Fruit fly (Drosophila melanogaster) whole organism, wandering third instar larva: ENCODE measurements around the gene Sgt.

ENCODE experiments used
- Abd-B ChIP-seq: fragments of >200 bp; optimal IDR thresholded peaks from 2 replicates; lab custom pipeline; 2017; ENCODE audit warnings: missing biosample characterization, missing genetic modification characterization
- CG32264 ChIP-seq: fragments of 200-800 bp; sonication (Bioruptor generic); optimal IDR thresholded peaks from 2 replicates; lab custom pipeline; 2016; ENCODE audit warnings: missing biosample characterization, missing genetic modification characterization
- CG9705 ChIP-seq: fragments of 200-800 bp; sonication (Bioruptor generic); optimal IDR thresholded peaks from 2 replicates; lab custom pipeline; 2018; ENCODE audit warnings: missing biosample characterization, mild to moderate bottlenecking, missing genetic modification characterization
- CrebA ChIP-seq: fragments of 200-800 bp; sonication (Bioruptor generic); optimal IDR thresholded peaks from 2 replicates; lab custom pipeline; 2016; ENCODE audit warnings: missing biosample characterization, mild to moderate bottlenecking, missing genetic modification characterization, borderline replicate concordance
- Dfd ChIP-seq: fragments of >200 bp; optimal IDR thresholded peaks from 2 replicates; lab custom pipeline; 2017; ENCODE audit warnings: missing biosample characterization, missing genetic modification characterization
- Dif ChIP-seq: fragments of 200-275, 200-300 bp; sonication (Bioruptor generic); optimal IDR thresholded peaks from 2 replicates; lab custom pipeline; 2018; ENCODE audit warnings: missing biosample characterization, missing genetic modification characterization; ENCODE audit not compliant: partially characterized antibody
- GATAd ChIP-seq: sonication (Bioruptor generic); optimal IDR thresholded peaks from 2 replicates; lab custom pipeline; 2016; ENCODE audit warnings: missing biosample characterization, missing genetic modification characterization
- HLH106 ChIP-seq: fragments of 200-800 bp; optimal IDR thresholded peaks from 3 replicates; lab custom pipeline; 2019; ENCODE audit warnings: missing biosample characterization, mild to moderate bottlenecking, missing genetic modification characterization, moderate library complexity
- Hnf4 ChIP-seq: fragments of 200-800 bp; sonication (Bioruptor generic); optimal IDR thresholded peaks from 2 replicates; lab custom pipeline; 2016; ENCODE audit warnings: missing biosample characterization, mild to moderate bottlenecking, missing genetic modification characterization
- Hr83 ChIP-seq: fragments of 200-300 bp; sonication (Bioruptor generic); optimal IDR thresholded peaks from 2 replicates; lab custom pipeline; 2016; ENCODE audit warnings: missing biosample characterization, mild to moderate bottlenecking, missing genetic modification characterization, moderate library complexity; ENCODE audit not compliant: poor library complexity, severe bottlenecking
- Jra ChIP-seq: sonication (Bioruptor generic); optimal IDR thresholded peaks from 2 replicates; lab custom pipeline; 2016; ENCODE audit warnings: missing biosample characterization, missing genetic modification characterization
- Mio ChIP-seq: sonication (Bioruptor generic); optimal IDR thresholded peaks from 2 replicates; lab custom pipeline; 2016; ENCODE audit warnings: missing biosample characterization, missing genetic modification characterization
- Myc ChIP-seq: fragments of >200 bp; optimal IDR thresholded peaks from 2 replicates; lab custom pipeline; 2017
- N ChIP-seq: fragments of >200 bp; optimal IDR thresholded peaks from 2 replicates; lab custom pipeline; 2018; ENCODE audit warnings: missing biosample characterization, missing external identifiers, missing genetic modification characterization
- OdsH ChIP-seq: fragments of 200-800 bp; sonication (Bioruptor generic); optimal IDR thresholded peaks from 2 replicates; lab custom pipeline; 2016; ENCODE audit warnings: missing biosample characterization, mild to moderate bottlenecking, missing genetic modification characterization
- Rel ChIP-seq, 2 experiments: fragments of 200-800 bp; sonication (Bioruptor generic) in 1 of 2; optimal IDR thresholded peaks; 2 replicates in 1 of 2; 3 replicates in 1 of 2; lab custom pipeline; 2016 to 2019; ENCODE audit warnings: mild to moderate bottlenecking in 2 of 2, missing biosample characterization in 2 of 2, missing genetic modification characterization in 2 of 2, moderate library complexity in 1 of 2
- Sp1 ChIP-seq: fragments of 200-800 bp; sonication (Bioruptor generic); optimal IDR thresholded peaks from 3 replicates; lab custom pipeline; 2019; ENCODE audit warnings: missing biosample characterization, mild to moderate bottlenecking, missing genetic modification characterization, moderate library complexity
- Vsx2 ChIP-seq: fragments of 200-300, 225-300 bp; sonication (Bioruptor generic); optimal IDR thresholded peaks from 2 replicates; lab custom pipeline; 2018; ENCODE audit warnings: missing biosample characterization, missing genetic modification characterization; ENCODE audit not compliant: partially characterized antibody
- br ChIP-seq: fragments of 200-800 bp; sonication (Bioruptor generic); optimal IDR thresholded peaks from 2 replicates; lab custom pipeline; 2016; ENCODE audit warnings: missing biosample characterization, missing genetic modification characterization
- brk ChIP-seq: fragments of 200-800 bp; sonication (Bioruptor generic); optimal IDR thresholded peaks from 2 replicates; lab custom pipeline; 2016; ENCODE audit warnings: missing biosample characterization, mild to moderate bottlenecking, missing genetic modification characterization
- dl ChIP-seq, 2 experiments: fragments of 175-275, 200-275 bp in 1 of 2; fragments of 200-275 bp in 1 of 2; sonication (Bioruptor generic); optimal IDR thresholded peaks; lab custom pipeline; 2018; ENCODE audit warnings: mild to moderate bottlenecking in 2 of 2, missing biosample characterization in 2 of 2, missing genetic modification characterization in 2 of 2, moderate library complexity in 2 of 2; ENCODE audit not compliant: partially characterized antibody in 2 of 2, insufficient read depth in 1 of 2
- dmrt93B ChIP-seq: fragments of 200-800 bp; sonication (Bioruptor generic); optimal IDR thresholded peaks from 2 replicates; lab custom pipeline; 2018; ENCODE audit warnings: missing biosample characterization, mild to moderate bottlenecking, missing genetic modification characterization
- dsf ChIP-seq: sonication (Bioruptor generic); optimal IDR thresholded peaks from 2 replicates; lab custom pipeline; 2016; ENCODE audit warnings: missing biosample characterization, missing genetic modification characterization, borderline replicate concordance
- ey ChIP-seq: fragments of 200-800 bp; sonication (Bioruptor generic); optimal IDR thresholded peaks from 2 replicates; lab custom pipeline; 2016; ENCODE audit warnings: missing biosample characterization, missing genetic modification characterization
- foxo ChIP-seq, 2 experiments: fragments of 200-800 bp; sonication (Bioruptor generic); optimal IDR thresholded peaks; 2 replicates in 1 of 2; 3 replicates in 1 of 2; lab custom pipeline; 2016 to 2017; ENCODE audit warnings: missing biosample characterization in 2 of 2, missing genetic modification characterization in 2 of 2
- fru ChIP-seq: fragments of 200-800 bp; sonication (Bioruptor generic); optimal IDR thresholded peaks from 3 replicates; lab custom pipeline; 2016; ENCODE audit warnings: missing biosample characterization, mild to moderate bottlenecking, missing genetic modification characterization
- h ChIP-seq: fragments of 200-800 bp; sonication (Bioruptor generic); optimal IDR thresholded peaks from 3 replicates; lab custom pipeline; 2016; ENCODE audit warnings: missing biosample characterization, mild to moderate bottlenecking, missing genetic modification characterization
- jim ChIP-seq: fragments of 175-275, 200-325 bp; sonication (Bioruptor generic); optimal IDR thresholded peaks from 2 replicates; lab custom pipeline; 2016; ENCODE audit warnings: missing biosample characterization, mild to moderate bottlenecking, missing genetic modification characterization
- lola ChIP-seq: fragments of >200 bp; optimal IDR thresholded peaks from 2 replicates; lab custom pipeline; 2017; ENCODE audit warnings: missing biosample characterization, missing genetic modification characterization
- pan ChIP-seq: fragments of >200 bp; optimal IDR thresholded peaks from 2 replicates; lab custom pipeline; 2017
- psq ChIP-seq: fragments of 200-800 bp; sonication (Bioruptor generic); optimal IDR thresholded peaks from 3 replicates; lab custom pipeline; 2017; ENCODE audit warnings: missing biosample characterization, mild to moderate bottlenecking, missing genetic modification characterization, moderate library complexity
- rgr ChIP-seq: fragments of 200-800 bp; sonication (Bioruptor generic); optimal IDR thresholded peaks from 3 replicates; lab custom pipeline; 2016; ENCODE audit warnings: missing biosample characterization, mild to moderate bottlenecking, missing genetic modification characterization
- sage ChIP-seq: fragments of 200-800 bp; sonication (Bioruptor generic); optimal IDR thresholded peaks from 2 replicates; lab custom pipeline; 2016; ENCODE audit warnings: missing biosample characterization, mild to moderate bottlenecking, missing genetic modification characterization
- sv ChIP-seq: fragments of 200-800 bp; sonication (Bioruptor generic); optimal IDR thresholded peaks from 3 replicates; lab custom pipeline; 2016; ENCODE audit warnings: missing biosample characterization, missing genetic modification characterization
- tai ChIP-seq: sonication (Bioruptor generic); optimal IDR thresholded peaks from 2 replicates; lab custom pipeline; 2016; ENCODE audit warnings: missing biosample characterization, missing genetic modification characterization
- usp ChIP-seq: fragments of >200 bp; optimal IDR thresholded peaks from 2 replicates; lab custom pipeline; 2017; ENCODE audit warnings: missing biosample characterization, missing genetic modification characterization
- woc ChIP-seq: sonication (Bioruptor generic); optimal IDR thresholded peaks from 2 replicates; lab custom pipeline; 2016; ENCODE audit warnings: missing biosample characterization, mild to moderate bottlenecking, missing genetic modification characterization

The Sgt gene

DNA sequence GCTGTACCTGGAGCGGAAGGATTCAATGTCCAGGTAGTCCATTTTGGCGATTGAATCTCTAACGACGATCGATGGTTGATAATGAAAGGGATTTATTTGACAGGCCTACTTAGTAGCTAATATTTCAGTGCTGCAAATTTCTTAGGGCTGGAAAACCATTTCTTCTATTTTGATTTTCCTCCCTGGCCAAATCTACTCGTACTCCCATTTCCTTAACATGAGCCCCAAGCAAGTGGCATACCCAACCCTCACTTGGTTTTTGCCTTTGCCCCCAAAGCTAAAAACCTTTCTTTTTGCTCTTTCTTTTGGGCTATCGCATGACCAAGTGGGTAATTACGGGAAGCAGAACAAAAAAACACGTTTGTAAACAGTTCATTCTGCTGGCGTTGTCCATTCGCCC is 27.3 kb downstream of the Sgt start, which contains the start of gene CG15142:
Gene CG15142 (minus strand): TSS at position 101 of the 400 bp plus-strand sequence.
- TF ChIP-seq Mio (GFP tag; lab: Kevin White, UChicago) (no peak), h (GFP tag; lab: Kevin White, UChicago) (no peak), CrebA (GFP tag; lab: Kevin White, UChicago) (no peak), sv (GFP tag; lab: Kevin White, UChicago) (no peak), dl (GFP tag; optimal IDR thresholded peaks at IDR 0.05; lab: Kevin White, UChicago; ENCODE audit: insufficient read depth in 1 of 2, partially characterized antibody in 2 of 2) (no peak), CG32264 (GFP tag; lab: Kevin White, UChicago) (no peak)
- TF ChIP-seq, all 38 proteins: peak for 0

DNA sequence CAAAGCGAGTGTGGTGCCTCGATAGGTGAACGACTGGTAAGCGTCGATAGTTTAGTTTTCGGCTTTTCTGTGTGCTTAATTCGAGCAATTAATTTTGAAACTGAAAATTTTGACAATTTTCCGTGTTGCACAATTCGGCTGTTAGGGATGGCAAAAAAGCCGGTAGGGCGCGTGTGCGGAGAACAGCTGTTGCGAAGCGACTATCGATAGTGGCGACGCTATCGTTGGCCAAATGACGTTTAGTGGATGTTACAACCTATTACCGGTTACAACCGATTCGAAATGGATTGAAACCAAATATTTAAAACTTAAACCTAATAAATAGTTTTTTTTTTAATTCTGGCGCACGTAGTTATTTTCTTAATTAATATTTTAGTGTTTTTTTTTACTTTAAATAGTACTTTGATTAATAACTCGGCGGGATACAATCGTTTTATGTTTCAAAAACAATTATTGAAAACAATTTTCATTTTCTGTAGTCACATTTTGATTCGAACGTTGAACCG is 29.6 kb downstream of the Sgt start, which contains the start of the genes mEFTs and Dhc36C:
Gene mEFTs (minus strand): TSS at position 161 of the 506 bp plus-strand sequence.
Gene Dhc36C (plus strand): TSS at position 456 of the 506 bp plus-strand sequence.
- no peak for TF ChIP-seq CG32264 (GFP tag; lab: Kevin White, UChicago)
- TF ChIP-seq Myc, result peak; percentile 73
- peak; percentile 63 for TF ChIP-seq h (GFP tag; lab: Kevin White, UChicago)
- TF ChIP-seq sage (GFP tag; lab: Kevin White, UChicago), result peak; percentile 20
- TF ChIP-seq, all 38 proteins: peak for 3

DNA sequence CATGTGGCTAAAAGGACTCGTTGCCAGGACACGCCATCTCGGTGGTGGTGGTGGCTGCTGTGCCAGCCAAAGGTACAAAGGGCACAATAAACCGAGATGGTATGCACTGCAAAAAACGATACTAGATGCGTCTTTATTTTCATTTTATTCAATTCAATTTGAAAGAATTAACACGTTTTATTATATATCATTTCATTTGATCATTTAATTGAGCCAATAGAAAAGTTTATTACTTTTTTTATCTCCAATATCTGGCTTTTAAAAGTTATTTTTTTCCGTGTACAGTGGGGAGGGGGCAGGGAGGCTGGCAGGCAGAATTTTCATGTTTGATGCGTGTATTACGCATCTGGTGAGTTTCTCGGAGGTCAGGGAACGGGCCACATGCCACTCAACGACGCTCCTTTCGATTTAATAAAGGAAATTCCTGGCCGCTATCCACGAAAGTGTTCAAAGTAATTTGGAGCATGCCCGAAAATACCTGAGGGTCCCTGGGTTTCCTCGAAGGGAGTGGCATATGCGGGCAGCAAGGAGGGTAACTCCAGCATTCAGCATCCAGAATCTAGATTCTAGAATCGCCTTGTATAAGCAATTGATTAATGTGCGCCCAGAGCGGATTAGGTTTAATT is 42.8 kb downstream of the Sgt start:
- TF ChIP-seq brk (GFP tag; lab: Kevin White, UChicago) (no peak), rgr (GFP tag; lab: Kevin White, UChicago) (peak; percentile 75), Mio (GFP tag; lab: Kevin White, UChicago) (no peak), CG9705 (no peak), woc (GFP tag; lab: Kevin White, UChicago) (peak; percentile 52), foxo (GFP tag; optimal IDR thresholded peaks at IDR 0.05; lab: Kevin White, UChicago) (peak in 1 of 2 experiments; percentile 75), dsf (GFP tag; lab: Kevin White, UChicago) (no peak), Hnf4 (GFP tag; lab: Kevin White, UChicago) (peak; percentile 54), ey (GFP tag; lab: Kevin White, UChicago) (peak; percentile 70), fru (GFP tag; lab: Kevin White, UChicago) (peak; percentile 80), sv (GFP tag; lab: Kevin White, UChicago) (peak; percentile 63), Dif (no peak), CrebA (GFP tag; lab: Kevin White, UChicago) (no peak), Jra (GFP tag; lab: Kevin White, UChicago) (peak; percentile 37), pan (lab: Kevin White, UChicago) (no peak), Sp1 (GFP tag; lab: Kevin White, UChicago) (peak; percentile 78), psq (GFP tag; lab: Kevin White, UChicago) (no peak), GATAd (GFP tag; lab: Kevin White, UChicago) (no peak), N (GFP tag; lab: Kevin White, UChicago) (no peak), Rel (GFP tag; optimal IDR thresholded peaks at IDR 0.05; lab: Kevin White, UChicago) (no peak), Rel (tag; optimal IDR thresholded peaks at IDR 0.05; lab: Kevin White, UChicago) (no peak), Dfd (GFP tag; lab: Kevin White, UChicago) (no peak), lola (GFP tag; lab: Kevin White, UChicago) (no peak), jim (GFP tag; lab: Kevin White, UChicago) (no peak), HLH106 (tag; lab: Kevin White, UChicago) (peak; percentile 83), dmrt93B (peak; percentile 57), tai (GFP tag; lab: Kevin White, UChicago) (no peak), Abd-B (GFP tag; lab: Kevin White, UChicago) (no peak), Vsx2 (no peak), br (GFP tag; lab: Kevin White, UChicago) (peak; percentile 67), h (GFP tag; lab: Kevin White, UChicago) (peak; percentile 79), usp (GFP tag; lab: Kevin White, UChicago) (no peak), Myc (no peak), Hr83 (GFP tag; lab: Kevin White, UChicago) (no peak), OdsH (GFP tag; lab: Kevin White, UChicago) (peak; percentile 70)
